Worm (Caenorhabditis elegans): ENCODE results near the gene citk-2.
A peak's percentile ranks its signal among the peaks of the same experiment; 100 is the strongest.

The citk-2 gene

DNA sequence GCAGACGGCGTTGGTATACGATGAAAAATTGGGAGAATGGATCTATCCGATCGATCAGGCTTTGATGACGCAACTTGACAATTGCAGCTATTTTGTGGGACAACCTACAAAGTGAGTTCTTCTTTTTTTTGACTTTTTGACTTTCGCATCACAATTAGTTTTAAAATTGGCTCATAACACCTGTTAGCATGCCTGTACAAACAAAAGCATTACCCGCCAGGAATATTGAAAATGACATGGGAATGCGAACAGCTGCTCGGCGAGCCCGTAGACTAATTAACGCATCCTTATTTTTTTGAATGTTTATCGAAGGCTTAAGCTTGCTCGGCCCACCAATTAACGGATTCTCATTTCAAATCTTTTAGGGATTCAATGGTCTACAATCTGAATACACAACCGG lies 12.1 kb upstream of the citk-2 start:
- TF ChIP-seq hmg-1.2 (GFP tag; IDR thresholded peaks at IDR 0.05) (no peak), B0336.3 (GFP tag; IDR thresholded peaks at IDR 0.05) (no peak), snpc-1.1 (tag; optimal IDR thresholded peaks at IDR 0.05; ENCODE audit: insufficient read depth) (no peak), madf-8 (GFP tag; conservative IDR thresholded peaks at IDR 0.05) (no peak), lin-26 (GFP tag; IDR thresholded peaks at IDR 0.05) (no peak), cebp-2 (GFP tag; IDR thresholded peaks at IDR 0.05) (no peak), egl-18 (GFP tag; IDR thresholded peaks at IDR 0.05) (no peak), die-1 (tag; optimal IDR thresholded peaks at IDR 0.05) (no peak)

DNA sequence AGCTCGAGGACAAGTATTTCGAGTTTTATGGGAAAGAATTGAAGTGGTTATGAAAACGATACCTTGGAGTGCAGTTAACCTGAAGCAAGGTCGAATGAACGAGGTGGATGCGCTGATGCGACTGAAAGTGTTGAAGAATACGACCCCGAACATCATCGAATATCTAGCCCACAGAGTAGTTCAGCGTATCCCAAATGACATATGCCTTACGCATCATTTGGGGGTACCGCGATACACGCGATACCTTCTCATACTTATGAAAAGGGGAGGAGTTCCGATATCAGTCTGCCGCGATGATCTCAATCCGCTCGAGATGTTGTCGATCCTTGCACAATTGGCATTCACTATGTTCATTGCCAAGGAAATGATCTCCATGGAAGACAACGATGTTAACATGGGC lies 9.5 kb upstream of the citk-2 start, which contains the start of gene T27F7.12:
Gene T27F7.12, plus strand, starts transcription at position 301 of the 400 bp plus-strand sequence.
- TF ChIP-seq aptf-3 (GFP tag; IDR thresholded peaks at IDR 0.05) (0 out of 2 replicates have a peak, but pooled peaks have one; percentile 33), snpc-1.3 (tag; optimal IDR thresholded peaks at IDR 0.05; ENCODE audit: insufficient read depth) (no peak)

DNA sequence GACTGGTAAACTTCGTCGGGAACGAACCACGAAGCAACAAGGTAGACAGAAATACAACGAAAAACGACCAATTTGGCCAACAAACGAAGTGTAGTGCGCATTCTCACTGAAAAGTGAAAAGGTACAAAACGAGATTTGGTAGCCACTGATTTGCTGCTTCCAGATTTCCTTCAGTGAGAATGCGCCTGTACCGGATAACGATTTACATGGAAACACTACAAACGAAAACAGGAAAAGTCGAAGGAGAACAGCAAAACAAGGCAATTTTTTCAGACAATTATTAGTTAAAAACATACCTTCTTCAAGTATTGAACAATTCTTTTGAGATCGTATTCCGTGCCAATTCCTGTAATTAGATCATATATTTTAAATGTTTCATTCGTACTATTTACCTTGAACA lies 6.3 kb upstream of the citk-2 start, which contains the start of gene pigb-1:
Gene pigb-1, minus strand, starts transcription at position 101 of the 400 bp plus-strand sequence.
- TF ChIP-seq tbx-9 (tag; optimal IDR thresholded peaks at IDR 0.05; ENCODE audit: borderline replicate concordance) (no peak), xnd-1 (tag; optimal IDR thresholded peaks at IDR 0.05) (no peak), madf-3 (GFP tag; IDR thresholded peaks at IDR 0.05) (0 out of 2 replicates have a peak, but pooled peaks have one; percentile 11)

DNA sequence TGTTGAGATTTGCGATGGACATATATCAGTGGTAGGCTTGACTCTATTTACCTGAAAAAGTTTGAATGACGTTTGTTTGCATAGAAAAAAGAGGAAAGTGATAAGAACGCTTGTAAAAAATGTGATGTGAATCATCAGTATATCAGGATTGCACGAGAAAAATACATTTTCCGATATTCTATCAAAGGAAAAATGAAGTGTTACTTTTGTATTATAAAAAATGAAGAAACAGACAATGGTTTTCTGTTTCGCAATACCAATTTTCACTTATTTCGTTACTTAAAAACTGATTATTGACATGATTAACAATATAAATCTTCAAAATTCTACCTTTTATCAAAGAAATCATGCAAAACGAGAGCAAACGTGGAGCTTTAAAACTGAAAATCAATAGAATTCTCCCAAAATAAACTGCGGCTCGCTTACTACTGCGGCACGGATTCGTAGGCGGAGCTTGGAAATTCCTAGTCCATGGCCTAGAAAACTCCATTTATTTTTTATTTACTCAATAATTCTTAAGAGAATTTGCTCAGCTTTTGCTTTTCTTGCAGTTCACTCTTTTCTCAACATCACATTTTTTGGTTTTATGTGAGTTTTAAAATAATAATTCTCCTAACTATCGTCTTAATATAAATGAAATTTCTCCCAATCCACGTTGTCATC lies 5.7 kb upstream of the citk-2 start, which contains the start of the genes eif-1 and vps-24:
Gene eif-1, minus strand, starts transcription at position 51 of the 663 bp plus-strand sequence.
Gene vps-24, plus strand, starts transcription at position 469 of the 663 bp plus-strand sequence.
- TF ChIP-seq atf-7 (tag; optimal IDR thresholded peaks at IDR 0.05) = no peak
- no peak for TF ChIP-seq zim-3 (tag; optimal IDR thresholded peaks at IDR 0.05)
- no peak for TF ChIP-seq Y79H2A.3 (GFP tag; conservative IDR thresholded peaks at IDR 0.05)
- peak; percentile 48 for TF ChIP-seq lsl-1 (GFP tag; optimal IDR thresholded peaks at IDR 0.05)
- TF ChIP-seq aptf-2 (GFP tag; conservative IDR thresholded peaks at IDR 0.05) = no peak
- TF ChIP-seq tbp1 (GFP tag; optimal IDR thresholded peaks at IDR 0.05) = no peak
- TF ChIP-seq ceh-100 (GFP tag; IDR thresholded peaks at IDR 0.05) = peak; percentile 18; the same call in 1 of the 2 replicates
- TF ChIP-seq attf-3 (GFP tag; conservative IDR thresholded peaks at IDR 0.05) = no peak
- no peak for TF ChIP-seq athp-1 (tag; optimal IDR thresholded peaks at IDR 0.05)
- TF ChIP-seq ztf-3 (GFP tag; optimal IDR thresholded peaks at IDR 0.05) = no peak
- TF ChIP-seq nhr-80 (tag; optimal IDR thresholded peaks at IDR 0.05) = peak; percentile 26
- no peak for TF ChIP-seq madf-8 (GFP tag; conservative IDR thresholded peaks at IDR 0.05)
- TF ChIP-seq B0336.3 (GFP tag; IDR thresholded peaks at IDR 0.05) = no peak
- no peak for TF ChIP-seq lin-35 (GFP tag; optimal IDR thresholded peaks at IDR 0.05)
- no peak for TF ChIP-seq mes-4 (tag; optimal IDR thresholded peaks at IDR 0.05)
- no peak for TF ChIP-seq F49E8.2 (tag; optimal IDR thresholded peaks at IDR 0.05; ENCODE audit: insufficient read depth)
- TF ChIP-seq hsf-1 (GFP tag; IDR thresholded peaks at IDR 0.05) = no peak
- TF ChIP-seq dox-1 (GFP tag; IDR thresholded peaks at IDR 0.05) = peak; percentile 80
- no peak for TF ChIP-seq mel-28 (tag; optimal IDR thresholded peaks at IDR 0.05; ENCODE audit: borderline replicate concordance)
- TF ChIP-seq ama-1 (optimal IDR thresholded peaks at IDR 0.05) = no peak
- no peak for TF ChIP-seq ama-1 (GFP tag; optimal IDR thresholded peaks at IDR 0.05)
- TF ChIP-seq xnd-1 (tag; optimal IDR thresholded peaks at IDR 0.05) = no peak
- TF ChIP-seq tlf-1 (GFP tag; optimal IDR thresholded peaks at IDR 0.05) = no peak
- TF ChIP-seq sptf-2 (GFP tag; optimal IDR thresholded peaks at IDR 0.05) = no peak
- TF ChIP-seq rpc-1 (optimal IDR thresholded peaks at IDR 0.05) = no peak
- TF ChIP-seq rpc-1 (tag; optimal IDR thresholded peaks at IDR 0.05) = no peak
- TF ChIP-seq rec-8 (tag; optimal IDR thresholded peaks at IDR 0.05) = no peak
- TF ChIP-seq pbrm-1 (GFP tag; IDR thresholded peaks at IDR 0.05) = no peak; the same call in 1 of the 2 replicates
- TF ChIP-seq T07F8.4 (tag; optimal IDR thresholded peaks at IDR 0.05) = no peak
- no peak for TF ChIP-seq bed-2 (GFP tag; IDR thresholded peaks at IDR 0.05)
- peak; percentile 12 for TF ChIP-seq F23B12.7 (tag; optimal IDR thresholded peaks at IDR 0.05; ENCODE audit: insufficient read depth)
- peak; percentile 42; the same call in 1 of the 2 replicates for TF ChIP-seq mcd-1 (GFP tag; IDR thresholded peaks at IDR 0.05)

Measured in whole organism, young adult.